Fruit fly (Drosophila melanogaster): ENCODE results near the gene beat-Ia.

DNA sequence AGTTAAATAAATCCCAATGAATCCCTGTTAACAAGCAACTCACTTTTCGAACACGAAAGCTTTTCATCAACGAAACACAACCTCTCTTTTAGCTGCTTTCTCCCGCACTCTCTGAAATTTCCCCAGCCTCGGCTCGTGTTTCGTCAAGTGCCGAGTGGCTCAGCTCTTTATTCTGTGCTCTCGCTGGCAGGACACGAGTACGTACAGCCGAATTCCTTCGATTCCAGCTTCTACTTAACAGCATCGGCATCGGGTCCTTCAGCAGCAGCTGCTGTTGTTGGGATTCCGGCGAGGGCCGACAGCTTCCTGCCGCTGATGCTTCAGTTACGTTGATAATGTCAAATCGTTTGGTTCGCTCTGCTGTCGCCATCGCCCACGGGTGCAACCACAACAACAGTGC is 49.6 kb upstream of the beat-Ia start, which contains the start of gene beat-Ic:
- no peak for TF ChIP-seq fd96Ca (GFP tag; IDR thresholded peaks at IDR 0.05)
- TF ChIP-seq CG10348 (GFP tag; IDR thresholded peaks at IDR 0.05): no peak
- TF ChIP-seq CG9948 (tag; optimal IDR thresholded peaks at IDR 0.05): no peak
